Worm (Caenorhabditis elegans): ENCODE data around the gene tpan-1.

The tpan-1 gene

DNA sequence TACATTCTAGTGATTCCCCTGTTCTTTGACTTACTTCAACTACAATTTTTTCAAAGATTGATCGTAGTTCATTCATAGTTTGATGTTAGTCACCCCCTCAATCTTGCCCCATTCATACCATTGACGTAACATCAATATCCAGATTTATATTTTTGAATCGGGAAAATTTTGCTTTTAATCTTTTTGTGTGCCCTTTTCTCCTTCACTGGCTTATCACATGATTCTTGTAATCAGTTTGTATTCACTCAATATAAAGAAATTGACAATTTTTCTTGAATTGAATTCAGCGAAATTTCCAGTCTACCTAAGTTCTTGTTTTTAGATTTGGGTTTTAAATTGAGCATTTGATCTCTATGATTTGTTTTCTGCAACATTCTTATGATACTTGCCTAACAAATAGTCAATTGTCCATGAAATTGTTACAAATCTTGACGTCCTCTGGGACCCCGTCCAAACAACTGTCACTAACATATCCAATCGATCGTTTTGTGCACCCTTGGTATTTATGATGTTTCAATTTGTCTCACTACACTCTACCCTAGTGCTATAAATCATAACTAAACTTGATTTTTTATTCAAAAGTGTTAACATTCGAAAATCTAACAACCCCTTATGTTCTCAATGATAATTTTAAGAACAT is 9.5 kb upstream of the tpan-1 start:
- TF ChIP-seq nhr-43 (tag; optimal IDR thresholded peaks at IDR 0.05; ENCODE audit: poor library complexity, severe bottlenecking) (peak; percentile 19), elt-1 (tag; optimal IDR thresholded peaks at IDR 0.05) (no peak), ztf-11 (tag; optimal IDR thresholded peaks at IDR 0.05) (no peak)

DNA sequence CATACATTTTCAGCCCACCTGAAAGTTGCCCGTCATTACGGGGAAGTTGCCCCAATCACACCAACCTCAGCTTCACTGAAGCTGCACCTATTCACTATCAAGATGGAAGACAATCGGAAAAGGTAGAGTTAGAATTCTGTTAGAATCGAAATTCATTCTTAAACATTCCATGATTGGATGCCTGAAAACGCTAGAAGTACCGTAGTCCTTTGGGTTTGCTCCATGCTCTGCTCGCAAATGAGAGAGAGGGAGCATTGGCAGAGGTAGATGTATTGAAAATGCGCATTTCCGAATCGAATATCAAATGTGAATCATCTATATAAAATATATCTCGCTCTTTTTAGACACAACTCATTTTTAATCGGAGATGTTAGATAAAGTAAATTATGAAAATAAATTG is 8.9 kb upstream of the tpan-1 start, which contains the start of gene hif-1:
Gene hif-1, plus strand, starts transcription at position 8 of the 400 bp plus-strand sequence.
- TF ChIP-seq ama-1 (optimal IDR thresholded peaks at IDR 0.05) (peak; percentile 65), nfya-1 (tag; optimal IDR thresholded peaks at IDR 0.05; ENCODE audit: insufficient read depth) (peak; percentile 65), R02D3.7 (tag; optimal IDR thresholded peaks at IDR 0.05) (no peak), elt-2 (tag; optimal IDR thresholded peaks at IDR 0.05) (no peak)

DNA sequence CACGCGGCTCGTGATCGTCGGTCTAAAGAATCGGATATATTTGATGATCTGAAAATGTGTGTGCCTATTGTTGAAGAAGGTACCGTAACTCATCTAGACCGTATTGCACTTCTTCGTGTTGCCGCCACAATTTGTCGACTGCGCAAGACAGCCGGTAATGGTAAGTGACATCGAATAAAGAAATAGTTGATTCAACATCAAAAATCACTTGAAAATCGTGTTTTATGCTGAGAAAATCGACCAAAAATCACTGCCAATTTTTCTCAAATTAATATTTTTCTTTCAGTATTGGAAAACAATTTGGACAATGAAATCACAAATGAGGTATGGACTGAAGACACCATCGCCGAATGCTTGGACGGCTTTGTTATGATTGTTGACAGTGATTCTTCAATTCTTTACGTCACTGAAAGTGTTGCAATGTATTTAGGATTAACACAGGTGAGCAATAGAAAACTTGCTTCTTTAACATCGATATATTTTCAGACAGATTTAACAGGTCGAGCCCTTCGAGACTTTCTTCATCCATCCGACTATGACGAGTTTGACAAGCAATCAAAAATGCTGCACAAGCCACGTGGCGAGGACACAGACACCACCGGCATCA is 7.9 kb upstream of the tpan-1 start:
- TF ChIP-seq ama-1 (optimal IDR thresholded peaks at IDR 0.05) (peak; percentile 27), mml-1 (tag; optimal IDR thresholded peaks at IDR 0.05) (no peak)

DNA sequence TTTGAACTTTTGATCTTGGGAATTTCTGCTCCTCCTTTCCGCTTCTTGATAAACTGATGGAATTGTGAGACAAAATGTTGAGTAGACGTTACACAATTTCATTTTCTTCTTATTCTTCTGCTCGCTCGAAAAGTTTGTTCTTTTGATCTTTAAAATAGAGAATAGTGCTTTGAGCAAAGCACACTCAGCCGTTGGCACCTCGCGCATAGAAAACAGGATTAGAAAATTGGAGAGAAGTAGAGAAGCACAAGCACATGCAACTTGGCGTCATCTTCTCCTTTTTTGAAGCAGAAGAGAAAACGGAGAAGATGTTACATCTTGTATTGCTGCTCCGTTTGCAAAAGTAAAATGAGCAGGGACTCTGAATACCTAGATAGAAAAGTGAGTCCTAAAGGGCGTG is 7.1 kb upstream of the tpan-1 start:
- TF ChIP-seq ztf-11 (tag; optimal IDR thresholded peaks at IDR 0.05): no peak
- no peak for TF ChIP-seq jun-1 (tag; optimal IDR thresholded peaks at IDR 0.05)
- peak; percentile 33 for TF ChIP-seq lin-15B (tag; optimal IDR thresholded peaks at IDR 0.05)
- TF ChIP-seq ama-1 (optimal IDR thresholded peaks at IDR 0.05): peak; percentile 86
- no peak for TF ChIP-seq egl-5 (tag; optimal IDR thresholded peaks at IDR 0.05)
- TF ChIP-seq lin-39 (tag; optimal IDR thresholded peaks at IDR 0.05): peak; percentile 33
- TF ChIP-seq snpc-4 (tag; optimal IDR thresholded peaks at IDR 0.05): no peak
- peak; percentile 3 for TF ChIP-seq ceh-28 (tag; optimal IDR thresholded peaks at IDR 0.05)
- peak; percentile 87 for TF ChIP-seq nfya-1 (tag; optimal IDR thresholded peaks at IDR 0.05; ENCODE audit: insufficient read depth)
- peak; percentile 48 for TF ChIP-seq lsy-12 (tag; optimal IDR thresholded peaks at IDR 0.05)
- peak; percentile 24 for TF ChIP-seq mdl-1 (tag; optimal IDR thresholded peaks at IDR 0.05)
- no peak for TF ChIP-seq elt-1 (tag; optimal IDR thresholded peaks at IDR 0.05)
- peak; percentile 98 for TF ChIP-seq fkh-10 (GFP tag; optimal IDR thresholded peaks at IDR 0.05)
- TF ChIP-seq hmg-11 (tag; optimal IDR thresholded peaks at IDR 0.05): peak; percentile 38

DNA sequence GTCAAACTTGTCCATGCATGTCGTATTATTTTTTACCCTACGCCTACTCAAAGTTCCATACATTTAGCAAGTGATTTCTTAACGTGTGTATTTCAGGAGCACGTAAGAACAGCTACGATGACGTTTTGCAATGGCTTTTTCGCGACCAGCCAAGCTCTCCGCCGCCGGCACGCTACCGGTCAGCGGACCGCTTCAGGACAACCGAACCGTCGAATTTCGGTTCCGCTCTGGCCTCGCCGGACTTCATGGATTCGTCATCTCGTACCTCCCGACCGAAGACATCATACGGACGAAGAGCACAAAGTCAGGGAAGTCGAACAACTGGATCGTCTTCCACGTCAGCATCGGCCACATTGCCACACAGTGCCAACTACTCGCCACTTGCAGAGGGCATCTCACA is 5.7 kb upstream of the tpan-1 start:
- TF ChIP-seq fos-1 (tag; optimal IDR thresholded peaks at IDR 0.05) (no peak), pha-4 (tag; optimal IDR thresholded peaks at IDR 0.05) (no peak), lin-39 (tag; optimal IDR thresholded peaks at IDR 0.05) (no peak), nhr-43 (tag; optimal IDR thresholded peaks at IDR 0.05; ENCODE audit: poor library complexity, severe bottlenecking) (no peak), nhr-67 (tag; optimal IDR thresholded peaks at IDR 0.05) (no peak), lin-15B (tag; optimal IDR thresholded peaks at IDR 0.05) (no peak)

DNA sequence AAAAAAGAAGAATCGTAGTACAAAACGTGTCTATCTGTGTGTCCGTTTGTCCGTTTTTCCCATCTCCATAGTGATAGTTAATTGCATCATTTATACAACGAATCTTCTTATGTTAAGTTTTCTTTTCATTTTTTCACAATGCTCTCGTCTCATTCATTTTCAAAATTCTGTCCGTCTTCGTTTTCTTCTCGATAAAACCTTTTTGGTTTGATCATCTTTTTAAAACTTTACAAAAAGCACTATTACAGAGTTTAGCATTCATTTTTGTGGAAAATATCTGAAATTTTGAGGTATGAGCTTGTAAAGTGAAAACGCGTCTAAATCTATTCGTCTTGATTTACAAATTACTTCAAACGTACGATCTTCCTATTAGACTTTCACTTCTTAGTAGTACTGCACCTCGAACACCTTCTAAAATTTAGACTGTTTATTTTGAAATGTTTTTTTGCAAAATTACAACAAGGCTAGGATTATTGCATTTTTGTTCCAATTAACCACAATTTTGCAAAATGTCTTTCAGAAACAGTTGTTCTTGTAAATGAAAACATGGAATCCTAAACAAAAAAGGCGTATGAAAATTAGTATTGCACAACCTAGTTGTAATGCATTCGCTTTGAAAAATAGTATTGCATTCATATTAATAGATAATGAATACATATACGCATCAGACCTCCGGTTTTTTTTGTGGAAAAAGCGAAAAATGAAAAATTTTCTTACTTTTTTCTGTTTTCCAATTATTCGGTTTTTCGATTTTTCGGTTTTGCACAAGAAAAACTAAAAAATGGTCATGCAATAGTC is 4.1 kb upstream of the tpan-1 start:
- TF ChIP-seq nhr-43 (tag; optimal IDR thresholded peaks at IDR 0.05; ENCODE audit: poor library complexity, severe bottlenecking) (no peak), egl-5 (tag; optimal IDR thresholded peaks at IDR 0.05) (no peak), ceh-28 (tag; optimal IDR thresholded peaks at IDR 0.05) (peak; percentile 37), ama-1 (optimal IDR thresholded peaks at IDR 0.05) (peak; percentile 1), nhr-76 (tag; optimal IDR thresholded peaks at IDR 0.05) (no peak), aly-2 (tag; optimal IDR thresholded peaks at IDR 0.05) (peak; percentile 53), fkh-10 (GFP tag; optimal IDR thresholded peaks at IDR 0.05) (no peak), elt-2 (tag; optimal IDR thresholded peaks at IDR 0.05) (peak; percentile 29), skn-1 (tag; optimal IDR thresholded peaks at IDR 0.05) (no peak), ZK546.5 (tag; optimal IDR thresholded peaks at IDR 0.05) (no peak), egl-27 (tag; optimal IDR thresholded peaks at IDR 0.05) (no peak), nhr-67 (tag; optimal IDR thresholded peaks at IDR 0.05) (no peak)

DNA sequence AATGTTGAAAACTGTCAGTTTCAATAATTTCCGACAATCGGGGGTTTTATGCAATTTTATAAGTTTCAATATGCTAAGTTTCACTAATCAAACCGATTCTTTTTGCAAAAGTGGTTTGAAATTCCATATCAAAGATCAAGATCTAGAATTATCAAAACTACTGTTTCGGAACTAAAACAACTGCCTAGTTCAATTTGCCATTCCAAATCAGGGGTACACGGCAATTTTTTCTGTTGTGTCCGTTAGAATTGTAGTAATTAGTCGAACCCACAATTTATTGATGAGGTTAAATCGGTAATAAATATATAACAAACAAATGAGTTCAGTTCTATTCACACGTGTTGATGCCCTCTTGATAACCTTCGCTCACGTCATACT is 3.5 kb upstream of the tpan-1 start:
- TF ChIP-seq elt-2 (tag; optimal IDR thresholded peaks at IDR 0.05): no peak
- no peak for TF ChIP-seq sea-2 (GFP tag; optimal IDR thresholded peaks at IDR 0.05)
- TF ChIP-seq tbx-2 (tag; optimal IDR thresholded peaks at IDR 0.05): no peak
- no peak for TF ChIP-seq ztf-11 (tag; optimal IDR thresholded peaks at IDR 0.05)
- no peak for TF ChIP-seq nhr-67 (tag; optimal IDR thresholded peaks at IDR 0.05)
- TF ChIP-seq fkh-2 (tag; optimal IDR thresholded peaks at IDR 0.05): no peak
- no peak for TF ChIP-seq fos-1 (tag; optimal IDR thresholded peaks at IDR 0.05)
- TF ChIP-seq ztf-4 (tag; optimal IDR thresholded peaks at IDR 0.05): no peak
- TF ChIP-seq egl-27 (tag; optimal IDR thresholded peaks at IDR 0.05): no peak
- no peak for TF ChIP-seq pqm-1 (tag; optimal IDR thresholded peaks at IDR 0.05)
- TF ChIP-seq nhr-11 (tag; optimal IDR thresholded peaks at IDR 0.05): no peak
- TF ChIP-seq mdl-1 (tag; optimal IDR thresholded peaks at IDR 0.05): no peak
- TF ChIP-seq nfya-1 (tag; optimal IDR thresholded peaks at IDR 0.05; ENCODE audit: insufficient read depth): no peak
- no peak for TF ChIP-seq nhr-25 (tag; optimal IDR thresholded peaks at IDR 0.05)

Data from whole organism, L3 larva.